Worm (Caenorhabditis elegans) whole organism, mixed stage, embryonic: ENCODE results near the gene drn-1.

Experiments
- M03D4.4 ChIP-seq: sonication (generic microtip); optimal IDR thresholded peaks from 2 replicates; lab custom pipeline; 2017; ENCODE audit warnings: mild to moderate bottlenecking, missing genetic modification characterization, missing compliant biosample characterization
- bed-3 ChIP-seq: fragments of 200-800 bp; sonication (Bioruptor generic); optimal IDR thresholded peaks from 3 replicates; lab custom pipeline; 2018; ENCODE audit warnings: mild to moderate bottlenecking, missing genetic modification characterization, moderate library complexity, missing compliant biosample characterization
- elt-1 ChIP-seq: sonication (generic microtip); optimal IDR thresholded peaks from 2 replicates; lab custom pipeline; 2017; ENCODE audit warnings: missing genetic modification characterization, mild to moderate bottlenecking, missing compliant biosample characterization, antibody characterized with exemption, moderate library complexity, borderline replicate concordance; ENCODE audit not compliant: insufficient read depth
- elt-3 ChIP-seq: fragments of 150-350 bp; optimal IDR thresholded peaks from 2 replicates; lab custom pipeline; 2014; ENCODE audit warnings: missing biosample characterization, missing genetic modification characterization
- lin-13 ChIP-seq: fragments of 150-350 bp; optimal IDR thresholded peaks from 2 replicates; lab custom pipeline; 2014; ENCODE audit warnings: missing biosample characterization, missing genetic modification characterization
- nhr-12 ChIP-seq: fragments of 150-350 bp; optimal IDR thresholded peaks from 2 replicates; lab custom pipeline; 2014; ENCODE audit warnings: missing biosample characterization, missing genetic modification characterization
- nhr-76 ChIP-seq: sonication (generic microtip); optimal IDR thresholded peaks from 2 replicates; lab custom pipeline; 2017; ENCODE audit warnings: missing biosample characterization, missing genetic modification characterization
- sem-2 ChIP-seq: fragments of 200-800 bp; sonication (Bioruptor generic); optimal IDR thresholded peaks from 2 replicates; lab custom pipeline; 2018; ENCODE audit warnings: mild to moderate bottlenecking, missing genetic modification characterization, missing compliant biosample characterization
- tbx-8 ChIP-seq: fragments of 200-800 bp; sonication (Bioruptor generic); optimal IDR thresholded peaks from 2 replicates; lab custom pipeline; 2018; ENCODE audit warnings: mild to moderate bottlenecking, missing genetic modification characterization, moderate library complexity, missing compliant biosample characterization
- unc-39 ChIP-seq: fragments of 150-350 bp; optimal IDR thresholded peaks from 2 replicates; lab custom pipeline; 2014; ENCODE audit warnings: missing biosample characterization, missing genetic modification characterization
- unc-62 ChIP-seq: fragments of 150-350 bp; optimal IDR thresholded peaks from 2 replicates; lab custom pipeline; 2014; ENCODE audit warnings: missing biosample characterization, missing genetic modification reagents, missing genetic modification characterization
- zip-8 ChIP-seq: fragments of 150-350 bp; optimal IDR thresholded peaks from 2 replicates; lab custom pipeline; 2014; ENCODE audit warnings: missing biosample characterization, missing genetic modification characterization
- ztf-11 ChIP-seq: fragments of 150-350 bp; optimal IDR thresholded peaks from 2 replicates; lab custom pipeline; 2014; ENCODE audit warnings: missing biosample characterization, missing genetic modification characterization

- TF ChIP-seq tbx-8 (no peak), nhr-12 (tag; lab: Kevin White, UChicago) (no peak), nhr-76 (tag; lab: Kevin White, UChicago) (no peak), lin-13 (tag; lab: Kevin White, UChicago) (no peak), unc-39 (tag; lab: Kevin White, UChicago) (no peak), unc-62 (GFP tag; lab: Kevin White, UChicago) (no peak), elt-1 (no peak), sem-2 (GFP tag; lab: Kevin White, UChicago) (no peak), ztf-11 (tag; lab: Kevin White, UChicago) (no peak), bed-3 (no peak), zip-8 (tag; lab: Kevin White, UChicago) (no peak), elt-3 (tag; lab: Kevin White, UChicago) (no peak), M03D4.4 (tag; lab: Kevin White, UChicago) (no peak)
These were observed 7.0 kb downstream of the drn-1 start for ce11 chrII:5264650-5265049.
